Fruit fly (Drosophila melanogaster): Measurements from ENCODE around the gene sob.

sob gene

dm6 chr2L:3580668-3581172, at the start of gene sob (continued):
- TF ChIP-seq CG10631 (GFP tag; optimal IDR thresholded peaks at IDR 0.05) (no peak), CG11294 (GFP tag; IDR thresholded peaks at IDR 0.05) (0 out of 2 replicates have a peak, but pooled peaks have one; percentile 15), CG32006 (GFP tag; optimal IDR thresholded peaks at IDR 0.05) (no peak), CG6276 (GFP tag; optimal IDR thresholded peaks at IDR 0.05) (peak; percentile 20), CG16779 (tag; optimal IDR thresholded peaks at IDR 0.05) (peak; percentile 22), fd85E (GFP tag; optimal IDR thresholded peaks at IDR 0.05) (peak; percentile 29), acj6 (GFP tag; optimal IDR thresholded peaks at IDR 0.05) (no peak), spab (GFP tag; optimal IDR thresholded peaks at IDR 0.05) (no peak)

DNA sequence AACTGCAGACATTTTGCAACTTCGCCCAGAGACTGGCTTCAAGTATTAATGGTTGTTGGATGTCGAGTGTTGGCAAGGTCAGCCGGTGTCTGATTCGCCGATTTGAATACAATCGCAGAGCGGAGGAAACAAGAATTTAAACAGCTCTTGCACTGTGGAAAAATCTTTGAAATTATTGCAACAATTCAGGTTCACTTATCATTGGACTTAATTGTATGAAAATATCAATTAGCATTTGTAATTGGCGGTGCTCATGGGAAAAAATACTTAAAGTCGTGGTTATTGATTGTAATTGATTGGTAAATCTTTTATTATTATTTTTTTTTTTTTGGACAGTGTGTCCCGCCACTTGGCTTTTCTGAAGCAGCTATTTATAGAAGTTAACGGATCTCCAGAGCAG, 48.9 kb upstream of the sob start:
- TF ChIP-seq vri (GFP tag; optimal IDR thresholded peaks at IDR 0.05): no peak
- TF ChIP-seq dac (GFP tag; optimal IDR thresholded peaks at IDR 0.05): no peak
- peak; percentile 58 for TF ChIP-seq CG16779 (tag; optimal IDR thresholded peaks at IDR 0.05)
- TF ChIP-seq CG34406 (GFP tag; optimal IDR thresholded peaks at IDR 0.05): peak; percentile 84
- peak; percentile 35 for TF ChIP-seq CG32006 (GFP tag; optimal IDR thresholded peaks at IDR 0.05)
- TF ChIP-seq CG31627 (GFP tag; optimal IDR thresholded peaks at IDR 0.05): peak; percentile 72
- no peak for TF ChIP-seq CG6854 (GFP tag; optimal IDR thresholded peaks at IDR 0.05)
- peak; percentile 83 for TF ChIP-seq CG9139 (GFP tag; optimal IDR thresholded peaks at IDR 0.05)
- peak; percentile 87 for TF ChIP-seq CG3919 (GFP tag; optimal IDR thresholded peaks at IDR 0.05)
- TF ChIP-seq CG10631 (GFP tag; optimal IDR thresholded peaks at IDR 0.05): peak; percentile 78
- no peak for TF ChIP-seq Gug (GFP tag; IDR thresholded peaks at IDR 0.05)
- peak; percentile 74 for TF ChIP-seq CG11762 (GFP tag; optimal IDR thresholded peaks at IDR 0.05; ENCODE audit: insufficient read depth)
- no peak for TF ChIP-seq Hr38 (GFP tag; optimal IDR thresholded peaks at IDR 0.05)
- peak; percentile 87 for TF ChIP-seq CG6163 (GFP tag; IDR thresholded peaks at IDR 0.05)
- peak; percentile 63 for TF ChIP-seq CG15336 (GFP tag; IDR thresholded peaks at IDR 0.05)
- TF ChIP-seq CG8632 (GFP tag; optimal IDR thresholded peaks at IDR 0.05): peak; percentile 86
- peak; percentile 79 for TF ChIP-seq esn (GFP tag; optimal IDR thresholded peaks at IDR 0.05)
- TF ChIP-seq CG8119 (GFP tag; IDR thresholded peaks at IDR 0.05): peak; percentile 23; the same call in 1 of the 3 replicates
- TF ChIP-seq acj6 (GFP tag; optimal IDR thresholded peaks at IDR 0.05): peak; percentile 83
- TF ChIP-seq CG1621 (tag; optimal IDR thresholded peaks at IDR 0.05): peak; percentile 82
- TF ChIP-seq topi (GFP tag; optimal IDR thresholded peaks at IDR 0.05): peak; percentile 83
- TF ChIP-seq ss (GFP tag; optimal IDR thresholded peaks at IDR 0.05): peak in 1 of 2 experiments; percentile 90
- peak; percentile 56 for TF ChIP-seq Sox14 (GFP tag; optimal IDR thresholded peaks at IDR 0.05)
- peak; percentile 74 for TF ChIP-seq achi (GFP tag; optimal IDR thresholded peaks at IDR 0.05)
- TF ChIP-seq Eip93F (GFP tag; optimal IDR thresholded peaks at IDR 0.05): no peak
- peak; percentile 75 for TF ChIP-seq fd59A (GFP tag; optimal IDR thresholded peaks at IDR 0.05)
- peak; percentile 95 for TF ChIP-seq svp (GFP tag)
- peak; percentile 84 for TF ChIP-seq net (GFP tag; optimal IDR thresholded peaks at IDR 0.05)
- TF ChIP-seq Hr4 (GFP tag; optimal IDR thresholded peaks at IDR 0.05): peak; percentile 26
- peak; percentile 77 for TF ChIP-seq Sox102F (GFP tag; optimal IDR thresholded peaks at IDR 0.05)
- TF ChIP-seq spab (GFP tag; optimal IDR thresholded peaks at IDR 0.05): peak; percentile 78
- peak; percentile 86 for TF ChIP-seq Eip75B (GFP tag; optimal IDR thresholded peaks at IDR 0.05)
- peak; percentile 87 for TF ChIP-seq CG6792 (GFP tag; optimal IDR thresholded peaks at IDR 0.05)
- TF ChIP-seq CG11902 (GFP tag; optimal IDR thresholded peaks at IDR 0.05): peak; percentile 77
- TF ChIP-seq CG3032 (tag; optimal IDR thresholded peaks at IDR 0.05): peak; percentile 75
- no peak for TF ChIP-seq CG4318 (GFP tag; optimal IDR thresholded peaks at IDR 0.05)
- TF ChIP-seq eg (GFP tag; IDR thresholded peaks at IDR 0.05): peak; percentile 78
- TF ChIP-seq pdm3 (GFP tag; optimal IDR thresholded peaks at IDR 0.05): peak; percentile 85
- TF ChIP-seq CG7368 (GFP tag; optimal IDR thresholded peaks at IDR 0.05): peak; percentile 65
- TF ChIP-seq Ets21C (GFP tag; optimal IDR thresholded peaks at IDR 0.05): peak; percentile 54
- peak; percentile 25; the same call in 1 of the 2 replicates for TF ChIP-seq CG11294 (GFP tag; IDR thresholded peaks at IDR 0.05)
- peak; percentile 83 for TF ChIP-seq CG10669 (GFP tag; optimal IDR thresholded peaks at IDR 0.05)
- no peak for TF ChIP-seq CG6276 (GFP tag; optimal IDR thresholded peaks at IDR 0.05)
- TF ChIP-seq Smox (GFP tag; optimal IDR thresholded peaks at IDR 0.05): peak; percentile 71
- peak; percentile 70 for TF ChIP-seq Met (GFP tag; optimal IDR thresholded peaks at IDR 0.05)
- TF ChIP-seq CG8319 (GFP tag; optimal IDR thresholded peaks at IDR 0.05): peak; percentile 76
- TF ChIP-seq lz (GFP tag; optimal IDR thresholded peaks at IDR 0.05): peak; percentile 71
- peak; percentile 80 for TF ChIP-seq OdsH (GFP tag; optimal IDR thresholded peaks at IDR 0.05)
